Fruit fly (Drosophila melanogaster) whole organism, pupa: Measurements from ENCODE around the gene CG17195.

Experiments
- CG12605 ChIP-seq: fragments of 200-800 bp; sonication (Bioruptor generic); IDR thresholded peaks from 2 replicates; pipeline ENCODE4 v1.3.6; 2022; ENCODE audit warnings: missing biosample characterization, missing genetic modification characterization
- CG13204 ChIP-seq: fragments of 200-800 bp; sonication (Bioruptor generic); optimal IDR thresholded peaks from 2 replicates; lab custom pipeline; 2018; ENCODE audit warnings: missing biosample characterization, mild to moderate bottlenecking, missing genetic modification characterization, moderate library complexity
- CG14655 ChIP-seq: fragments of 200-800 bp; sonication (Bioruptor generic); optimal IDR thresholded peaks from 3 replicates; lab custom pipeline; 2017; ENCODE audit warnings: mild to moderate bottlenecking, missing biosample characterization, missing genetic modification reagents, missing genetic modification characterization
- CG34367 ChIP-seq: fragments of 200-800 bp; sonication (Bioruptor generic); optimal IDR thresholded peaks from 2 replicates; lab custom pipeline; 2018; ENCODE audit warnings: missing biosample characterization, mild to moderate bottlenecking, missing genetic modification characterization
- CG4496 ChIP-seq: fragments of 200-800 bp; sonication (Bioruptor generic); IDR thresholded peaks from 3 replicates; pipeline ENCODE4 v1.3.6; 2022; ENCODE audit warnings: missing biosample characterization, missing genetic modification characterization
- CG8159 ChIP-seq: fragments of 200-800 bp; sonication (Bioruptor generic); optimal IDR thresholded peaks from 3 replicates; lab custom pipeline; 2018; ENCODE audit warnings: missing biosample characterization, mild to moderate bottlenecking, missing genetic modification characterization, moderate library complexity
- CG9948 ChIP-seq: fragments of 200-800 bp; sonication (Bioruptor generic); optimal IDR thresholded peaks from 2 replicates; lab custom pipeline; 2018; ENCODE audit warnings: missing biosample characterization, mild to moderate bottlenecking, missing genetic modification characterization, moderate library complexity
- D1 ChIP-seq: fragments of 200-800 bp; sonication (Bioruptor generic); optimal IDR thresholded peaks from 2 replicates; lab custom pipeline; 2018; ENCODE audit warnings: missing biosample characterization, mild to moderate bottlenecking, missing genetic modification characterization, moderate library complexity
- Ets98B ChIP-seq: fragments of 200-800 bp; sonication (Bioruptor generic); IDR thresholded peaks from 2 replicates; pipeline ENCODE4 v1.3.6; 2022; ENCODE audit warnings: missing biosample characterization, missing genetic modification characterization
- Pif1A ChIP-seq: fragments of 200-800 bp; sonication (Bioruptor generic); optimal IDR thresholded peaks from 3 replicates; lab custom pipeline; 2016; ENCODE audit warnings: missing biosample characterization, missing genetic modification characterization
- Pif1B ChIP-seq: fragments of 200-800 bp; sonication (Bioruptor generic); optimal IDR thresholded peaks from 3 replicates; lab custom pipeline; 2016; ENCODE audit warnings: missing biosample characterization, missing genetic modification characterization
- Snoo ChIP-seq: fragments of 200-800 bp; sonication (Bioruptor generic); optimal IDR thresholded peaks from 3 replicates; lab custom pipeline; 2017; ENCODE audit warnings: missing biosample characterization, mild to moderate bottlenecking, missing genetic modification characterization, inconsistent platforms
- fd96Ca ChIP-seq: fragments of 200-800 bp; sonication (Bioruptor generic); IDR thresholded peaks from 3 replicates; pipeline ENCODE4 v1.3.6; 2022; ENCODE audit warnings: missing biosample characterization, missing genetic modification characterization
- gl ChIP-seq: fragments of 200-800 bp; sonication (Bioruptor generic); optimal IDR thresholded peaks from 2 replicates; lab custom pipeline; 2018; ENCODE audit warnings: missing biosample characterization, mild to moderate bottlenecking, missing genetic modification characterization
- rn ChIP-seq: fragments of 200-800 bp; sonication (Bioruptor generic); IDR thresholded peaks from 2 replicates; pipeline ENCODE4 v1.3.6; 2022; ENCODE audit warnings: missing biosample characterization, missing genetic modification characterization

CG17195 gene

dm6 chr3R:25735801-25736068 is 41.3 kb downstream of the CG17195 start:
- TF ChIP-seq CG4496 (GFP tag; lab: Robert Waterston, UW) = no peak
- TF ChIP-seq Ets98B (GFP tag; lab: Robert Waterston, UW) = no peak
- TF ChIP-seq CG8159 (tag; lab: Kevin White, UChicago) = no peak
- no peak for TF ChIP-seq Pif1A (GFP tag; lab: Kevin White, UChicago)
- TF ChIP-seq CG12605 (GFP tag; lab: Robert Waterston, UW) = no peak
- no peak for TF ChIP-seq gl
- TF ChIP-seq Pif1B (GFP tag; lab: Kevin White, UChicago) = no peak
- TF ChIP-seq CG9948 (tag; lab: Kevin White, UChicago) = no peak
- TF ChIP-seq rn (GFP tag; lab: Robert Waterston, UW) = no peak
- no peak for TF ChIP-seq Snoo (tag; lab: Kevin White, UChicago)
- no peak for TF ChIP-seq CG13204
- no peak for TF ChIP-seq CG34367 (tag; lab: Kevin White, UChicago)
- no peak for TF ChIP-seq fd96Ca (GFP tag; lab: Robert Waterston, UW)
- TF ChIP-seq D1 (tag; lab: Kevin White, UChicago) = no peak

dm6 chr3R:25734967-25735800 is 41.8 kb downstream of the CG17195 start:
- TF ChIP-seq CG14655 (GFP tag; lab: Kevin White, UChicago) (no peak), CG4496 (GFP tag; lab: Robert Waterston, UW) (0 out of 3 replicates have a peak, but pooled peaks have one; percentile 19)
